Fruit fly (Drosophila melanogaster): ENCODE data around the gene vilya.

DNA sequence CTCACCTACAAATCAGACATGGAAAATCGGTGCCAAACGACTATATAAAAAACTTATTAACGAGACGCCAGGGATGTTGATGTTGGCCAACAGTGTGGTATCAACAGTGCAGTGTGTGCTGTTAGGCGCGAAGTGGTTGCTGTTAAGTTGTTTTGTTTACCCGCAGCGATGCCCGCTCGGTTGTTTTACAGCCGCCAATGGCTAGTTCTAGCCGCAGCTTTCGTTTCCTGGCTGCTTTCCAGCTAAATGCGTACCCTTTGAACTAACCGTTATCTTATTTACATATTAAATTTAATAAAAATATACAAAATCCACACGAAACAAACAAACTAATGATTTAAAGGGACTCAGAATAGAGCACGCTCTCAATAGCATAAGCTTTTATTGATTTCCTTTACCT is 12.2 kb downstream of the vilya start, which contains the start of gene crm:
- no peak for TF ChIP-seq psq (GFP tag; optimal IDR thresholded peaks at IDR 0.05)
- no peak for TF ChIP-seq HLH106 (tag; optimal IDR thresholded peaks at IDR 0.05)
- TF ChIP-seq lola (GFP tag; optimal IDR thresholded peaks at IDR 0.05) = no peak
- TF ChIP-seq br (GFP tag; optimal IDR thresholded peaks at IDR 0.05) = no peak
- no peak for TF ChIP-seq ey (GFP tag; optimal IDR thresholded peaks at IDR 0.05)
- TF ChIP-seq pan (optimal IDR thresholded peaks at IDR 0.05) = no peak
- TF ChIP-seq jim (GFP tag; optimal IDR thresholded peaks at IDR 0.05) = no peak
- no peak for TF ChIP-seq Sp1 (GFP tag; optimal IDR thresholded peaks at IDR 0.05)
- no peak for TF ChIP-seq h (GFP tag; optimal IDR thresholded peaks at IDR 0.05)
- TF ChIP-seq CG32264 (GFP tag; optimal IDR thresholded peaks at IDR 0.05) = no peak
